Fruit fly (Drosophila melanogaster): Measurements from ENCODE around the gene CG10466.

DNA sequence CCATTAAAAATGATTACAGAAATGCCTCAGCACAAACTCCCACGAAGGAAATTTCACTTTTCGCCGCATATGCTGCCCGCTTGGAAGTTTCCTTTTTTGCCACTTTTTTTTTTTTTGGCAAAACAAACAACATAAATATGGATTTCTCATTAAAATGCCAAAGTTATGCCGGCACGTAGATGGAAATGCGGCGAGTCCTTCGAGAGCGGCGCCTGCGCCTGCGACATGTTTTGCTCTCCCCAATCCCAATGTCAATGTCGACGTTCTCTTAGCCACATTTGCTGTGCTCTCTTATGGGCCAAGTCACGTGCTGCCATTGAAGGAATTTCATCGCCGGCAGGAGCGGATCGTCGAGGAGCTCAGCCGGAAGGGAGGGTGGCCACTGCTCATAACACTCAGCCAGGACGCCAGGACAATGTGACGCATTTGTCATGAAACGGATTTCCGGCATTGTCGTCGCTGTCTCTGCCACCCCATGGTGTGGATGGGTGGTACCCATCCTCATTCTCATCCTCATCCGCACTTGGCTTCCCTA lies 17.7 kb downstream of the CG10466 start:
- no peak for TF ChIP-seq psq (optimal IDR thresholded peaks at IDR 0.05)
- TF ChIP-seq pan (optimal IDR thresholded peaks at IDR 0.05), result no peak
- no peak for TF ChIP-seq EcR (GFP tag; optimal IDR thresholded peaks at IDR 0.05)
- TF ChIP-seq CG8478 (optimal IDR thresholded peaks at IDR 0.05), result no peak
